Worm (Caenorhabditis elegans): Measurements from ENCODE around the gene R07B1.7.

ce11 chrX:9868820-9869219, at the start of gene R07B1.7:
- TF ChIP-seq nhr-12 (tag; optimal IDR thresholded peaks at IDR 0.05), result no peak
- TF ChIP-seq pha-4 (tag; optimal IDR thresholded peaks at IDR 0.05), result no peak

Measured in whole organism, mixed stage, embryonic.